Worm (Caenorhabditis elegans) whole organism, L3 larva: ENCODE results near the gene K11H3.3.

ENCODE experiments used
- ZK546.5 ChIP-seq: sonication (generic microtip); optimal IDR thresholded peaks from 2 replicates; lab custom pipeline; 2017; ENCODE audit warnings: missing biosample characterization, missing genetic modification characterization
- ama-1 ChIP-seq: fragments of 150-350 bp; optimal IDR thresholded peaks from 2 replicates; lab custom pipeline; 2018
- ceh-16 ChIP-seq: sonication (generic microtip); optimal IDR thresholded peaks from 2 replicates; lab custom pipeline; 2017; ENCODE audit warnings: missing biosample characterization, missing genetic modification characterization
- ceh-28 ChIP-seq: fragments of 150-350 bp; optimal IDR thresholded peaks from 2 replicates; lab custom pipeline; 2014; ENCODE audit warnings: missing biosample characterization, missing genetic modification reagents, missing genetic modification characterization
- ceh-82 ChIP-seq: fragments of 150-350 bp; optimal IDR thresholded peaks from 2 replicates; lab custom pipeline; 2014; ENCODE audit warnings: missing biosample characterization, missing genetic modification characterization
- daf-12 ChIP-seq: fragments of 150-350 bp; optimal IDR thresholded peaks from 2 replicates; lab custom pipeline; 2014; ENCODE audit warnings: missing biosample characterization, missing genetic modification reagents, missing genetic modification characterization
- egl-27 ChIP-seq: sonication (generic microtip); optimal IDR thresholded peaks from 4 replicates; lab custom pipeline; 2017; ENCODE audit warnings: missing biosample characterization, missing genetic modification reagents, missing genetic modification characterization
- egl-5 ChIP-seq: fragments of 150-350 bp; optimal IDR thresholded peaks from 2 replicates; lab custom pipeline; 2017; ENCODE audit warnings: missing biosample characterization, missing genetic modification reagents, missing genetic modification characterization, inconsistent platforms
- elt-1 ChIP-seq: fragments of 150-350 bp; optimal IDR thresholded peaks from 2 replicates; lab custom pipeline; 2014; ENCODE audit warnings: missing biosample characterization, missing genetic modification characterization
- elt-2 ChIP-seq: sonication (generic microtip); optimal IDR thresholded peaks from 2 replicates; lab custom pipeline; 2016; ENCODE audit warnings: missing genetic modification reagents, mild to moderate bottlenecking, missing genetic modification characterization, missing compliant biosample characterization
- eor-1 ChIP-seq, 2 experiments: fragments of 150-350 bp; optimal IDR thresholded peaks; 2 replicates each; lab custom pipeline; 2014 to 2018; ENCODE audit warnings: missing biosample characterization in 2 of 2, missing genetic modification characterization in 2 of 2
- fkh-10 ChIP-seq: sonication (generic microtip); optimal IDR thresholded peaks from 2 replicates; lab custom pipeline; 2017; ENCODE audit warnings: missing biosample characterization, missing genetic modification reagents, missing genetic modification characterization
- fkh-2 ChIP-seq: fragments of 150-350 bp; optimal IDR thresholded peaks from 2 replicates; lab custom pipeline; 2014; ENCODE audit warnings: missing biosample characterization, missing genetic modification reagents, missing genetic modification characterization
- fos-1 ChIP-seq: fragments of 150-350 bp; optimal IDR thresholded peaks from 2 replicates; lab custom pipeline; 2014; ENCODE audit warnings: missing biosample characterization, missing genetic modification characterization
- hmg-11 ChIP-seq: sonication (generic microtip); optimal IDR thresholded peaks from 2 replicates; lab custom pipeline; 2016; ENCODE audit warnings: missing genetic modification characterization, missing compliant biosample characterization
- jun-1 ChIP-seq: fragments of 150-350 bp; optimal IDR thresholded peaks from 2 replicates; lab custom pipeline; 2014; ENCODE audit warnings: missing biosample characterization, missing genetic modification reagents, missing genetic modification characterization
- lin-15B ChIP-seq: fragments of 150-350 bp; optimal IDR thresholded peaks from 2 replicates; lab custom pipeline; 2014; ENCODE audit warnings: missing biosample characterization, missing genetic modification characterization
- lin-39 ChIP-seq: fragments of 150-350 bp; optimal IDR thresholded peaks from 2 replicates; lab custom pipeline; 2018; ENCODE audit warnings: missing biosample characterization, missing genetic modification reagents, missing genetic modification characterization
- lsy-12 ChIP-seq: sonication (generic microtip); optimal IDR thresholded peaks from 2 replicates; lab custom pipeline; 2016; ENCODE audit warnings: mild to moderate bottlenecking, missing genetic modification characterization, missing compliant biosample characterization
- mdl-1 ChIP-seq: fragments of 150-350 bp; optimal IDR thresholded peaks from 2 replicates; lab custom pipeline; 2014; ENCODE audit warnings: missing biosample characterization, missing genetic modification characterization
- mml-1 ChIP-seq: fragments of 150-350 bp; sonication (generic microtip); optimal IDR thresholded peaks from 3 replicates; lab custom pipeline; 2014; ENCODE audit warnings: missing biosample characterization, missing genetic modification characterization
- nfya-1 ChIP-seq: sonication (generic microtip); optimal IDR thresholded peaks from 2 replicates; lab custom pipeline; 2017; ENCODE audit warnings: missing genetic modification characterization, mild to moderate bottlenecking, missing compliant biosample characterization, antibody characterized with exemption, moderate library complexity; ENCODE audit not compliant: insufficient read depth
- nhr-11 ChIP-seq: fragments of 150-350 bp; optimal IDR thresholded peaks from 2 replicates; lab custom pipeline; 2014; ENCODE audit warnings: missing biosample characterization, missing genetic modification characterization
- nhr-12 ChIP-seq: fragments of 150-350 bp; optimal IDR thresholded peaks from 2 replicates; lab custom pipeline; 2014; ENCODE audit warnings: missing biosample characterization, missing genetic modification characterization
- nhr-23 ChIP-seq: fragments of 150-350 bp; optimal IDR thresholded peaks from 2 replicates; lab custom pipeline; 2014; ENCODE audit warnings: missing biosample characterization, missing genetic modification reagents, missing genetic modification characterization
- nhr-237 ChIP-seq: fragments of 150-350 bp; optimal IDR thresholded peaks from 2 replicates; lab custom pipeline; 2014; ENCODE audit warnings: missing biosample characterization, missing genetic modification characterization
- nhr-25 ChIP-seq: sonication (generic microtip); optimal IDR thresholded peaks from 2 replicates; lab custom pipeline; 2017; ENCODE audit warnings: missing biosample characterization, missing genetic modification characterization
- nhr-28 ChIP-seq: fragments of 150-350 bp; optimal IDR thresholded peaks from 2 replicates; lab custom pipeline; 2014; ENCODE audit warnings: missing biosample characterization, missing genetic modification characterization
- nhr-67 ChIP-seq: fragments of 150-350 bp; optimal IDR thresholded peaks from 2 replicates; lab custom pipeline; 2014; ENCODE audit warnings: missing biosample characterization, missing genetic modification characterization
- nhr-77 ChIP-seq: fragments of 150-350 bp; optimal IDR thresholded peaks from 2 replicates; lab custom pipeline; 2014; ENCODE audit warnings: missing biosample characterization, missing genetic modification characterization
- pha-4 ChIP-seq: fragments of 150-350 bp; optimal IDR thresholded peaks from 2 replicates; lab custom pipeline; 2014; ENCODE audit warnings: missing biosample characterization, missing genetic modification reagents, missing genetic modification characterization
- pqm-1 ChIP-seq: fragments of 150-350 bp; optimal IDR thresholded peaks from 2 replicates; lab custom pipeline; 2017; ENCODE audit warnings: missing biosample characterization, missing genetic modification characterization, inconsistent platforms
- sea-2 ChIP-seq: fragments of 150-350 bp; sonication (generic microtip); optimal IDR thresholded peaks from 4 replicates; lab custom pipeline; 2014; ENCODE audit warnings: missing biosample characterization, missing genetic modification reagents, missing genetic modification characterization
- skn-1 ChIP-seq: fragments of 150-350 bp; optimal IDR thresholded peaks from 2 replicates; lab custom pipeline; 2014; ENCODE audit warnings: missing biosample characterization, missing genetic modification characterization
- tbx-2 ChIP-seq: sonication (generic microtip); optimal IDR thresholded peaks from 2 replicates; lab custom pipeline; 2016; ENCODE audit warnings: mild to moderate bottlenecking, missing genetic modification characterization, missing compliant biosample characterization
- unc-39 ChIP-seq: sonication (generic microtip); optimal IDR thresholded peaks from 4 replicates; lab custom pipeline; 2017; ENCODE audit warnings: missing biosample characterization, missing genetic modification characterization
- unc-62 ChIP-seq: fragments of 150-350 bp; sonication (generic microtip); optimal IDR thresholded peaks from 4 replicates; lab custom pipeline; 2014; ENCODE audit warnings: missing biosample characterization, missing genetic modification reagents, missing genetic modification characterization
- zag-1 ChIP-seq: fragments of 150-350 bp; optimal IDR thresholded peaks from 2 replicates; lab custom pipeline; 2014; ENCODE audit warnings: missing biosample characterization, missing genetic modification characterization
- ztf-11 ChIP-seq: fragments of 150-350 bp; optimal IDR thresholded peaks from 2 replicates; lab custom pipeline; 2014; ENCODE audit warnings: missing biosample characterization, missing genetic modification characterization
- ztf-4 ChIP-seq: fragments of 150-350 bp; optimal IDR thresholded peaks from 2 replicates; lab custom pipeline; 2014; ENCODE audit warnings: missing biosample characterization, missing genetic modification characterization

Gene K11H3.3

ce11 chrIII:9851547-9851946 lies at the start of gene K11H3.3:
TSS of gene K11H3.3 (plus strand) at chrIII:9851854.
- no peak for TF ChIP-seq nhr-12 (tag; lab: Kevin White, UChicago)
- TF ChIP-seq zag-1 (tag; lab: Kevin White, UChicago), result no peak
- no peak for TF ChIP-seq fkh-10 (GFP tag; lab: Kevin White, UChicago)
- TF ChIP-seq lin-39 (tag; lab: Kevin White, UChicago), result peak; percentile 49
- no peak for TF ChIP-seq nhr-23

- TF ChIP-seq nhr-67 (no peak), ama-1 (lab: Kevin White, UChicago) (peak; percentile 50)
- TF ChIP-seq, all 47 proteins: peak for 1
Measured at ce11 chrIII:9802045-9802444, 49.6 kb upstream of the K11H3.3 start.

- TF ChIP-seq lsy-12 (no peak), nhr-11 (tag; lab: Kevin White, UChicago) (no peak), ceh-82 (tag; lab: Kevin White, UChicago) (no peak), ceh-28 (tag; lab: Kevin White, UChicago) (no peak), nfya-1 (peak; percentile 12), hmg-11 (tag; lab: Kevin White, UChicago) (no peak), daf-12 (tag; lab: Kevin White, UChicago) (no peak), nhr-23 (peak; percentile 36), jun-1 (tag; lab: Kevin White, UChicago) (no peak), lin-15B (tag; lab: Kevin White, UChicago) (no peak), unc-62 (no peak), elt-1 (tag; lab: Kevin White, UChicago) (no peak), unc-39 (no peak), ztf-4 (tag; lab: Kevin White, UChicago) (no peak), mdl-1 (tag; lab: Kevin White, UChicago) (no peak), ceh-16 (tag; lab: Kevin White, UChicago) (no peak), eor-1 (tag; optimal IDR thresholded peaks at IDR 0.05; lab: Kevin White, UChicago) (no peak), sea-2 (GFP tag; lab: Kevin White, UChicago) (no peak), egl-5 (tag; lab: Kevin White, UChicago) (no peak), nhr-67 (no peak), ztf-11 (tag; lab: Kevin White, UChicago) (no peak), nhr-28 (no peak), zag-1 (tag; lab: Kevin White, UChicago) (no peak), pqm-1 (tag; lab: Kevin White, UChicago) (no peak), fos-1 (no peak), nhr-237 (no peak), pha-4 (no peak), nhr-77 (no peak), skn-1 (tag; lab: Kevin White, UChicago) (no peak), ZK546.5 (no peak), mml-1 (tag; lab: Kevin White, UChicago) (no peak), tbx-2 (tag; lab: Kevin White, UChicago) (no peak), ama-1 (lab: Kevin White, UChicago) (peak; percentile 62), elt-2 (tag; lab: Kevin White, UChicago) (peak; percentile 20), fkh-10 (GFP tag; lab: Kevin White, UChicago) (no peak), nhr-25 (tag; lab: Kevin White, UChicago) (peak; percentile 33), egl-27 (tag; lab: Kevin White, UChicago) (no peak), fkh-2 (no peak)
- TF ChIP-seq, all 47 proteins: peak for 5
Measured at ce11 chrIII:9804997-9805610, 46.5 kb upstream of the K11H3.3 start, which contains the start of gene riok-3. TSS of gene riok-3 (minus strand) at chrIII:9805011.
